Worm (Caenorhabditis elegans) whole organism, L1 larva: ENCODE measurements around the gene srlf-29.
"Not testable (repeated sequence)": the region's sequence is repeated elsewhere in the genome, so short reads cannot be mapped to it uniquely, and the experiment has no call there.

Experiments used
- blmp-1 ChIP-seq: fragments of 150-350 bp; optimal IDR thresholded peaks from 2 replicates; lab custom pipeline; 2014; ENCODE audit warnings: missing biosample characterization, missing genetic modification characterization
- ceh-82 ChIP-seq, 3 experiments: fragments of 150-350 bp in 1 of 3; sonication (generic microtip) in 2 of 3; optimal IDR thresholded peaks; 2 replicates each; lab custom pipeline; 2014 to 2017; ENCODE audit warnings: missing biosample characterization in 3 of 3, missing genetic modification characterization in 3 of 3
- unc-62 ChIP-seq: fragments of 150-350 bp; optimal IDR thresholded peaks from 2 replicates; lab custom pipeline; 2014; ENCODE audit warnings: missing biosample characterization, missing genetic modification reagents, missing genetic modification characterization
- unc-98 ChIP-seq: fragments of 200-800 bp; sonication (Bioruptor generic); IDR thresholded peaks from 2 replicates; pipeline ENCODE4 v1.3.6; 2022; ENCODE audit warnings: missing genetic modification characterization, missing compliant biosample characterization

DNA sequence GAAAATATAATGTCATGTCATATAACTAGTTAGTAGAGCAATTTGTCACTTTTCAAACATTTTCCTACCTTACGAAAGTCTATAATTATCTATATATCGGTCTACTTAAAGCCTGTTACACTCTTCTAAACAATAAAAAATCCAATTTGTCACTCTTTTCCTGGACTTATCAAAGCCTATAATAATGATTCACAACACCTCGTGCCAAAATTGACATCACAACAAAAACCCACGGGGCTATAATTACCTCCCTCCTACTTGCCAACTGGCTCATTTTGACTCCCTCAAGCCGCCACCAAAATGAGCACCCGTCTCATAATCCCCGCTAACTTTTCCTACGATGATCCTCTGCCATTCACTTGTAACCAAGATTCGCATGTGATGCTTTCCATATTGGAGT lies 29.7 kb upstream of the srlf-29 start, which contains the start of gene srg-20:
- TF ChIP-seq blmp-1 (tag; lab: Kevin White, UChicago); unc-62; unc-98 (GFP tag; lab: Robert Waterston, UW); ceh-82 (tag; optimal IDR thresholded peaks at IDR 0.05; lab: Kevin White, UChicago): not testable (repeated sequence)
